1 fruit fly cellular context compared by ENCODE assay signal in the genomic region with DNA sequence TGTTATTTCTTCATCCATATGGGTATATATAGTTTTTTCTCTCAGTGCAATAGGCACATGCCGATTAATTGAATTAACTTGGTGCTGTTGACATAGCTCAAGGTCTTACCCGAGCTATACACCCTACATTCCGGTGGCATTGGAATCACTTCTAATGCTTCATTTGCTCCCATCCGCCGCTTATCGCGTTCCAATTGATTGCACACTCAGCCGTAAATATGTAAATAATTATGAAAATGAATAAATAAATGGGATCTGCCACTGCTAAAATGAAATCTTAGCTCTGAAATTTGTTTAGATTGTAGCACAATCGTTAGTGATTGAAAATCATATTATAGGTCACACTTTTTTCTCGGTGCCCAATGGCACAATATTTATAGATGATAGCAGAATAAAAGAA.
TF ChIP-seq lines count a peak whose summit lies in the region.

No protein-coding gene starts in this region.

TF ChIP-seq in whole organism, embryonic, 481 proteins besides CTCF, POLR2A, EP300 and RAD21 (continued from another document and continues in another):
- TF ChIP-seq CG8290 (GFP tag; optimal IDR thresholded peaks at IDR 0.05; lab: Kevin White, UChicago) (no peak), CG8290 (tag; optimal IDR thresholded peaks at IDR 0.05; lab: Kevin White, UChicago) (peak in 1 of 2 experiments; percentile 4), CG6254 (GFP tag; optimal IDR thresholded peaks at IDR 0.05; lab: Kevin White, UChicago) (no peak), CG10959 (GFP tag; IDR thresholded peaks at IDR 0.05; lab: Robert Waterston, UW) (no peak), Sox102F (GFP tag; optimal IDR thresholded peaks at IDR 0.05; lab: Kevin White, UChicago) (peak; percentile 22), unpg (GFP tag; optimal IDR thresholded peaks at IDR 0.05; lab: Kevin White, UChicago) (peak; percentile 18), gem (tag; optimal IDR thresholded peaks at IDR 0.05; lab: Kevin White, UChicago) (peak; percentile 51), ttk (GFP tag; IDR thresholded peaks at IDR 0.05; lab: Robert Waterston, UW) (no peak), Nf-YB (GFP tag; optimal IDR thresholded peaks at IDR 0.05; lab: Kevin White, UChicago) (no peak), Hsf (GFP tag; optimal IDR thresholded peaks at IDR 0.05; lab: Kevin White, UChicago) (no peak), ara (GFP tag; IDR thresholded peaks at IDR 0.05; lab: Robert Waterston, UW) (0 out of 2 replicates have a peak, but pooled peaks have one; percentile 38), Ets65A (GFP tag; lab: Kevin White, UChicago) (peak; percentile 28), Med (GFP tag; lab: Kevin White, UChicago) (peak; percentile 41), CG13123 (GFP tag; optimal IDR thresholded peaks at IDR 0.05; lab: Kevin White, UChicago) (no peak), Dp (GFP tag; optimal IDR thresholded peaks at IDR 0.05; lab: Kevin White, UChicago) (no peak), ind (GFP tag; optimal IDR thresholded peaks at IDR 0.05; lab: Kevin White, UChicago) (no peak), Xbp1 (GFP tag; optimal IDR thresholded peaks at IDR 0.05; lab: Kevin White, UChicago) (no peak), emc (GFP tag; optimal IDR thresholded peaks at IDR 0.05; lab: Kevin White, UChicago) (no peak), klu (GFP tag; IDR thresholded peaks at IDR 0.05; lab: Robert Waterston, UW) (no peak), CG10209 (GFP tag; optimal IDR thresholded peaks at IDR 0.05; lab: Kevin White, UChicago) (no peak), Xrp1 (GFP tag; IDR thresholded peaks at IDR 0.05; lab: Robert Waterston, UW) (peak; percentile 16; the same call in 1 of the 2 replicates), Neu2 (GFP tag; optimal IDR thresholded peaks at IDR 0.05; lab: Kevin White, UChicago; ENCODE audit: borderline replicate concordance) (no peak), CG11504 (tag; optimal IDR thresholded peaks at IDR 0.05; lab: Kevin White, UChicago) (peak; percentile 40), Asciz (GFP tag; optimal IDR thresholded peaks at IDR 0.05; lab: Kevin White, UChicago) (peak; percentile 2), onecut (GFP tag; IDR thresholded peaks at IDR 0.05; lab: Robert Waterston, UW) (no peak), Gsc (GFP tag; IDR thresholded peaks at IDR 0.05; lab: Robert Waterston, UW) (no peak), NC2α (GFP tag; optimal IDR thresholded peaks at IDR 0.05; lab: Kevin White, UChicago) (no peak), CG4820 (GFP tag; optimal IDR thresholded peaks at IDR 0.05; lab: Kevin White, UChicago) (no peak), wek (GFP tag; optimal IDR thresholded peaks at IDR 0.05; lab: Kevin White, UChicago) (no peak), CG6813 (GFP tag; optimal IDR thresholded peaks at IDR 0.05; lab: Kevin White, UChicago) (no peak), CG17802 (tag; optimal IDR thresholded peaks at IDR 0.05; lab: Kevin White, UChicago) (no peak), PHDP (tag; optimal IDR thresholded peaks at IDR 0.05; lab: Kevin White, UChicago) (no peak), CG11456 (GFP tag; IDR thresholded peaks at IDR 0.05; lab: Robert Waterston, UW) (no peak), grn (GFP tag; optimal IDR thresholded peaks at IDR 0.05; lab: Kevin White, UChicago) (no peak), lmd (GFP tag; IDR thresholded peaks at IDR 0.05; lab: Robert Waterston, UW) (no peak), lbe (GFP tag; optimal IDR thresholded peaks at IDR 0.05; lab: Kevin White, UChicago) (no peak), Ravus (GFP tag; IDR thresholded peaks at IDR 0.05; lab: Robert Waterston, UW) (no peak), C15 (GFP tag; IDR thresholded peaks at IDR 0.05; lab: Robert Waterston, UW) (no peak), CG8765 (GFP tag; IDR thresholded peaks at IDR 0.05; lab: Robert Waterston, UW) (no peak), HLH54F (GFP tag; optimal IDR thresholded peaks at IDR 0.05; lab: Kevin White, UChicago) (no peak), HmgD (GFP tag; optimal IDR thresholded peaks at IDR 0.05; lab: Kevin White, UChicago) (no peak), CG13424 (tag; optimal IDR thresholded peaks at IDR 0.05; lab: Kevin White, UChicago) (no peak), bowl (GFP tag; IDR thresholded peaks at IDR 0.05; lab: Robert Waterston, UW) (no peak), CrebB (tag; optimal IDR thresholded peaks at IDR 0.05; lab: Kevin White, UChicago) (no peak), CG7987 (GFP tag; optimal IDR thresholded peaks at IDR 0.05; lab: Kevin White, UChicago) (no peak), mirr (GFP tag; optimal IDR thresholded peaks at IDR 0.05; lab: Kevin White, UChicago) (no peak), Hmx (GFP tag; optimal IDR thresholded peaks at IDR 0.05; lab: Kevin White, UChicago) (no peak), tx (GFP tag; optimal IDR thresholded peaks at IDR 0.05; lab: Kevin White, UChicago) (no peak), CG4707 (GFP tag; optimal IDR thresholded peaks at IDR 0.05; lab: Kevin White, UChicago) (no peak), slou (GFP tag; optimal IDR thresholded peaks at IDR 0.05; lab: Kevin White, UChicago) (no peak), CG8388 (GFP tag; optimal IDR thresholded peaks at IDR 0.05; lab: Kevin White, UChicago) (peak; percentile 10), sens (GFP tag; lab: Kevin White, UChicago) (peak; percentile 83), CG34422 (GFP tag; IDR thresholded peaks at IDR 0.05; lab: Robert Waterston, UW) (no peak), tin (GFP tag; optimal IDR thresholded peaks at IDR 0.05; lab: Kevin White, UChicago) (no peak), z (GFP tag; IDR thresholded peaks at IDR 0.05; lab: Robert Waterston, UW) (no peak), Oli (tag; optimal IDR thresholded peaks at IDR 0.05; lab: Kevin White, UChicago) (no peak), CG8089 (GFP tag; optimal IDR thresholded peaks at IDR 0.05; lab: Kevin White, UChicago) (no peak), amos (GFP tag; IDR thresholded peaks at IDR 0.05; lab: Robert Waterston, UW; ENCODE audit: partially characterized antibody) (no peak), jigr1 (GFP tag; IDR thresholded peaks at IDR 0.05; lab: Robert Waterston, UW) (no peak), dpn (GFP tag; optimal IDR thresholded peaks at IDR 0.05; lab: Kevin White, UChicago) (no peak), CG1602 (GFP tag; optimal IDR thresholded peaks at IDR 0.05; lab: Kevin White, UChicago) (no peak), CG11085 (GFP tag; IDR thresholded peaks at IDR 0.05; lab: Robert Waterston, UW) (no peak), sd (tag; optimal IDR thresholded peaks at IDR 0.05; lab: Kevin White, UChicago) (peak; percentile 13), nom (GFP tag; optimal IDR thresholded peaks at IDR 0.05; lab: Kevin White, UChicago) (no peak), CG2129 (GFP tag; IDR thresholded peaks at IDR 0.05; lab: Robert Waterston, UW; ENCODE audit: partially characterized antibody) (no peak), CG9437 (GFP tag; optimal IDR thresholded peaks at IDR 0.05; lab: Kevin White, UChicago) (no peak), tup (GFP tag; optimal IDR thresholded peaks at IDR 0.05; lab: Kevin White, UChicago) (no peak), CG30020 (tag; optimal IDR thresholded peaks at IDR 0.05; lab: Kevin White, UChicago) (no peak), fd102C (GFP tag; optimal IDR thresholded peaks at IDR 0.05; lab: Kevin White, UChicago) (no peak), CG10274 (GFP tag; optimal IDR thresholded peaks at IDR 0.05; lab: Kevin White, UChicago) (no peak), CG9932 (GFP tag; IDR thresholded peaks at IDR 0.05; lab: Robert Waterston, UW) (no peak), CG5180 (GFP tag; optimal IDR thresholded peaks at IDR 0.05; lab: Kevin White, UChicago) (no peak), CG8924 (tag; optimal IDR thresholded peaks at IDR 0.05; lab: Kevin White, UChicago) (no peak), br (optimal IDR thresholded peaks at IDR 0.05; lab: Kevin White, UChicago) (no peak), Meics (GFP tag; optimal IDR thresholded peaks at IDR 0.05; lab: Kevin White, UChicago) (peak; percentile 9), chif (GFP tag; optimal IDR thresholded peaks at IDR 0.05; lab: Kevin White, UChicago) (no peak), CG18262 (tag; optimal IDR thresholded peaks at IDR 0.05; lab: Kevin White, UChicago) (no peak), sug (tag; optimal IDR thresholded peaks at IDR 0.05; lab: Kevin White, UChicago) (peak; percentile 52), chinmo (GFP tag; IDR thresholded peaks at IDR 0.05; lab: Robert Waterston, UW; ENCODE audit: partially characterized antibody) (0 out of 4 replicates have a peak, but pooled peaks have one; percentile 63), E2f1 (GFP tag; IDR thresholded peaks at IDR 0.05; lab: Robert Waterston, UW) (no peak), CG31224 (GFP tag; IDR thresholded peaks at IDR 0.05; lab: Robert Waterston, UW) (no peak), CG11696 (GFP tag; IDR thresholded peaks at IDR 0.05; lab: Robert Waterston, UW) (no peak), Dek (tag; optimal IDR thresholded peaks at IDR 0.05; lab: Kevin White, UChicago) (no peak), Abd-B (GFP tag; optimal IDR thresholded peaks at IDR 0.05; lab: Kevin White, UChicago) (no peak), ac (GFP tag; optimal IDR thresholded peaks at IDR 0.05; lab: Kevin White, UChicago) (no peak), ro (GFP tag; IDR thresholded peaks at IDR 0.05; lab: Robert Waterston, UW) (no peak), nerfin-2 (GFP tag; IDR thresholded peaks at IDR 0.05; lab: Robert Waterston, UW; ENCODE audit: partially characterized antibody) (no peak), CG5245 (GFP tag; optimal IDR thresholded peaks at IDR 0.05; lab: Kevin White, UChicago) (no peak), CG18599 (GFP tag; optimal IDR thresholded peaks at IDR 0.05; lab: Kevin White, UChicago) (peak; percentile 25), Dip2 (GFP tag; IDR thresholded peaks at IDR 0.05; lab: Robert Waterston, UW) (no peak), hkb (optimal IDR thresholded peaks at IDR 0.05; lab: Kevin White, UChicago) (no peak), hkb (GFP tag; IDR thresholded peaks at IDR 0.05; lab: Robert Waterston, UW) (0 out of 2 replicates have a peak, but pooled peaks have one; percentile 25), CG18011 (GFP tag; optimal IDR thresholded peaks at IDR 0.05; lab: Kevin White, UChicago) (no peak), az2 (GFP tag; optimal IDR thresholded peaks at IDR 0.05; lab: Kevin White, UChicago) (no peak), CG10462 (GFP tag; optimal IDR thresholded peaks at IDR 0.05; lab: Kevin White, UChicago) (no peak), sr (GFP tag; IDR thresholded peaks at IDR 0.05; lab: Robert Waterston, UW) (no peak), Usf (GFP tag; optimal IDR thresholded peaks at IDR 0.05; lab: Kevin White, UChicago) (no peak), zen (tag; optimal IDR thresholded peaks at IDR 0.05; lab: Kevin White, UChicago) (no peak), CG2889 (GFP tag; IDR thresholded peaks at IDR 0.05; lab: Robert Waterston, UW) (no peak), CoRest (tag; optimal IDR thresholded peaks at IDR 0.05; lab: Kevin White, UChicago) (no peak), BEAF-32 (GFP tag; optimal IDR thresholded peaks at IDR 0.05; lab: Kevin White, UChicago) (no peak), CG17328 (GFP tag; IDR thresholded peaks at IDR 0.05; lab: Robert Waterston, UW) (0 out of 2 replicates have a peak, but pooled peaks have one; percentile 7), psq (GFP tag; optimal IDR thresholded peaks at IDR 0.05; lab: Kevin White, UChicago) (no peak), Pdp1 (GFP tag; optimal IDR thresholded peaks at IDR 0.05; lab: Kevin White, UChicago) (no peak), nerfin-1 (tag; optimal IDR thresholded peaks at IDR 0.05; lab: Kevin White, UChicago) (no peak), Camta (GFP tag; optimal IDR thresholded peaks at IDR 0.05; lab: Kevin White, UChicago) (no peak), slbo (GFP tag; IDR thresholded peaks at IDR 0.05; lab: Robert Waterston, UW) (0 out of 2 replicates have a peak, but pooled peaks have one; percentile 28), mam (GFP tag; optimal IDR thresholded peaks at IDR 0.05; lab: Kevin White, UChicago) (no peak), CG18619 (GFP tag; optimal IDR thresholded peaks at IDR 0.05; lab: Kevin White, UChicago) (no peak), ranshi (GFP tag; IDR thresholded peaks at IDR 0.05; lab: Robert Waterston, UW) (no peak), CG8281 (tag; optimal IDR thresholded peaks at IDR 0.05; lab: Kevin White, UChicago) (peak; percentile 26), CG9817 (tag; optimal IDR thresholded peaks at IDR 0.05; lab: Kevin White, UChicago) (no peak), jing (GFP tag; optimal IDR thresholded peaks at IDR 0.05; lab: Kevin White, UChicago) (no peak), CG34376 (GFP tag; optimal IDR thresholded peaks at IDR 0.05; lab: Kevin White, UChicago) (peak; percentile 69), seq (GFP tag; IDR thresholded peaks at IDR 0.05; lab: Robert Waterston, UW) (no peak), CG6854 (GFP tag; optimal IDR thresholded peaks at IDR 0.05; lab: Kevin White, UChicago) (no peak), BtbVII (GFP tag; optimal IDR thresholded peaks at IDR 0.05; lab: Kevin White, UChicago) (no peak), Fer1 (GFP tag; optimal IDR thresholded peaks at IDR 0.05; lab: Kevin White, UChicago) (peak; percentile 20), insv (GFP tag; optimal IDR thresholded peaks at IDR 0.05; lab: Kevin White, UChicago) (no peak), exex (tag; optimal IDR thresholded peaks at IDR 0.05; lab: Kevin White, UChicago) (no peak), Max (GFP tag; optimal IDR thresholded peaks at IDR 0.05; lab: Kevin White, UChicago) (no peak), Dip3 (GFP tag; optimal IDR thresholded peaks at IDR 0.05; lab: Kevin White, UChicago) (no peak), tio (GFP tag; optimal IDR thresholded peaks at IDR 0.05; lab: Kevin White, UChicago) (no peak), phol (tag; optimal IDR thresholded peaks at IDR 0.05; lab: Kevin White, UChicago) (no peak), CG17361 (GFP tag; IDR thresholded peaks at IDR 0.05; lab: Robert Waterston, UW) (0 out of 3 replicates have a peak, but pooled peaks have one; percentile 11), Mrtf (GFP tag; IDR thresholded peaks at IDR 0.05; lab: Robert Waterston, UW) (no peak), CG14050 (GFP tag; IDR thresholded peaks at IDR 0.05; lab: Robert Waterston, UW) (no peak), Ptx1 (GFP tag; IDR thresholded peaks at IDR 0.05; lab: Robert Waterston, UW) (peak; percentile 29; the same call in 1 of the 2 replicates), disco-r (GFP tag; optimal IDR thresholded peaks at IDR 0.05; lab: Kevin White, UChicago) (no peak), Fer3 (tag; optimal IDR thresholded peaks at IDR 0.05; lab: Kevin White, UChicago) (no peak), CG32532 (GFP tag; IDR thresholded peaks at IDR 0.05; lab: Robert Waterston, UW) (no peak), CG1647 (GFP tag; optimal IDR thresholded peaks at IDR 0.05; lab: Kevin White, UChicago) (no peak), CG10543 (GFP tag; optimal IDR thresholded peaks at IDR 0.05; lab: Kevin White, UChicago) (peak; percentile 14), unc-4 (GFP tag; IDR thresholded peaks at IDR 0.05; lab: Robert Waterston, UW; ENCODE audit: partially characterized antibody) (no peak)
